Worm (Caenorhabditis elegans) whole organism, early embryonic: Measurements from ENCODE around the gene ttr-28.

ENCODE experiments used
- B0310.2 ChIP-seq: sonication (generic microtip); optimal IDR thresholded peaks from 2 replicates; lab custom pipeline; 2016; ENCODE audit warnings: mild to moderate bottlenecking, missing genetic modification characterization, missing compliant biosample characterization
- aly-1 ChIP-seq: sonication (generic microtip); optimal IDR thresholded peaks from 2 replicates; lab custom pipeline; 2016; ENCODE audit warnings: missing genetic modification characterization, missing compliant biosample characterization
- ama-1 ChIP-seq: fragments of 150-350 bp; optimal IDR thresholded peaks from 2 replicates; lab custom pipeline; 2014
- ets-7 ChIP-seq: sonication (generic microtip); optimal IDR thresholded peaks from 2 replicates; lab custom pipeline; 2016; ENCODE audit warnings: missing genotype, missing genetic modification characterization, missing compliant biosample characterization
- flt-1 ChIP-seq: fragments of 200-800 bp; sonication (Bioruptor generic); IDR thresholded peaks from 2 replicates; pipeline ENCODE4 v1.3.6; 2022; ENCODE audit warnings: missing genetic modification characterization, missing compliant biosample characterization
- hmbx-1 ChIP-seq: sonication (generic microtip); optimal IDR thresholded peaks from 2 replicates; lab custom pipeline; 2016; ENCODE audit warnings: mild to moderate bottlenecking, missing genetic modification characterization, missing compliant biosample characterization
- hmg-4 ChIP-seq: fragments of 200-800 bp; sonication (Bioruptor generic); optimal IDR thresholded peaks from 2 replicates; lab custom pipeline; 2018; ENCODE audit warnings: mild to moderate bottlenecking, missing genetic modification characterization, missing compliant biosample characterization
- hnd-1 ChIP-seq: sonication (generic microtip); optimal IDR thresholded peaks from 2 replicates; lab custom pipeline; 2016; ENCODE audit warnings: missing genetic modification characterization, missing compliant biosample characterization
- tra-4 ChIP-seq: sonication (generic microtip); optimal IDR thresholded peaks from 2 replicates; lab custom pipeline; 2017; ENCODE audit warnings: missing genetic modification characterization, missing compliant biosample characterization

- no peak for TF ChIP-seq ets-7
- TF ChIP-seq aly-1 (tag; lab: Kevin White, UChicago), result no peak
- no peak for TF ChIP-seq ama-1 (lab: Kevin White, UChicago)
- TF ChIP-seq hmg-4 (GFP tag; lab: Kevin White, UChicago), result no peak
- no peak for TF ChIP-seq tra-4 (tag; lab: Kevin White, UChicago)
- no peak for TF ChIP-seq hmbx-1 (tag; lab: Kevin White, UChicago)
- no peak for TF ChIP-seq flt-1
- no peak for TF ChIP-seq hnd-1 (tag; lab: Kevin White, UChicago)
- TF ChIP-seq B0310.2, result no peak
Observed at ce11 chrV:12859144-12859543, 45.8 kb downstream of the ttr-28 start, which contains the start of gene anp-1.
